Worm (Caenorhabditis elegans) whole organism, L4 larva: ENCODE data around the gene ccr-4.

Experiments used
- fos-1 ChIP-seq: fragments of 150-350 bp; optimal IDR thresholded peaks from 2 replicates; lab custom pipeline; 2014; ENCODE audit warnings: missing biosample characterization, missing genetic modification characterization
- snpc-4 ChIP-seq: fragments of 150-350 bp; optimal IDR thresholded peaks from 2 replicates; lab custom pipeline; 2014; ENCODE audit warnings: missing biosample characterization, missing genetic modification characterization

- TF ChIP-seq fos-1, result no peak
- TF ChIP-seq snpc-4 (tag; lab: Kevin White, UChicago), result no peak
These were observed 37.1 kb downstream of the ccr-4 start, which contains the start of gene acs-20 for ce11 chrIV:12398437-12398836.
